Worm (Caenorhabditis elegans) whole organism, midembryonic: ENCODE data around the gene T10D4.7.

Experiments
- flt-1 ChIP-seq: fragments of 200-800 bp; sonication (Bioruptor generic); IDR thresholded peaks from 2 replicates; pipeline ENCODE4 v1.3.6; 2022; ENCODE audit warnings: missing genetic modification characterization, missing compliant biosample characterization
- klf-2 ChIP-seq: fragments of 200-800 bp; sonication (Bioruptor generic); conservative IDR thresholded peaks from 2 replicates; pipeline ENCODE4 v1.3.6; 2022; ENCODE audit warnings: missing genetic modification reagents, missing genetic modification characterization, missing compliant biosample characterization
- med-1 ChIP-seq: sonication (generic microtip); optimal IDR thresholded peaks from 2 replicates; lab custom pipeline; 2017; ENCODE audit warnings: missing genetic modification characterization, mild to moderate bottlenecking, missing compliant biosample characterization, antibody characterized with exemption, missing genetic modification reagents; ENCODE audit not compliant: insufficient read depth
- ref-1 ChIP-seq: fragments of 200-800 bp; sonication (Bioruptor generic); conservative IDR thresholded peaks from 2 replicates; pipeline ENCODE4 v1.3.6; 2022; ENCODE audit warnings: missing genetic modification reagents, missing genetic modification characterization, missing compliant biosample characterization
- ztf-23 ChIP-seq: fragments of 200-800 bp; sonication (Bioruptor generic); IDR thresholded peaks from 2 replicates; pipeline ENCODE4 v1.3.6; 2022; ENCODE audit warnings: missing genetic modification reagents, missing genetic modification characterization, missing compliant biosample characterization
- ztf-29 ChIP-seq: fragments of 200-800 bp; sonication (Bioruptor generic); IDR thresholded peaks from 2 replicates; pipeline ENCODE4 v1.3.6; 2022; ENCODE audit warnings: missing genetic modification reagents, missing genetic modification characterization, missing compliant biosample characterization

ce11 chrII:3105765-3106164, 11.8 kb upstream of the T10D4.7 start, which contains the start of gene clec-122:
- TF ChIP-seq ztf-29 (GFP tag; lab: Robert Waterston, UW) (no peak), ztf-23 (no peak), flt-1 (GFP tag; lab: Robert Waterston, UW) (no peak), ref-1 (GFP tag; lab: Robert Waterston, UW) (no peak), med-1 (GFP tag; lab: Kevin White, UChicago) (no peak), klf-2 (GFP tag; lab: Robert Waterston, UW) (no peak)
